Fruit fly (Drosophila melanogaster): Measurements from ENCODE around the gene Rrp45.

dm6 chrX:16813226-16813625 lies 22.2 kb upstream of the Rrp45 start:
- TF ChIP-seq CG9948 (tag; optimal IDR thresholded peaks at IDR 0.05) (no peak), CG8301 (tag; optimal IDR thresholded peaks at IDR 0.05) (no peak)

All from whole organism, pupa.